Worm (Caenorhabditis elegans): ENCODE results near the gene R07E5.5.

The R07E5.5 gene

DNA sequence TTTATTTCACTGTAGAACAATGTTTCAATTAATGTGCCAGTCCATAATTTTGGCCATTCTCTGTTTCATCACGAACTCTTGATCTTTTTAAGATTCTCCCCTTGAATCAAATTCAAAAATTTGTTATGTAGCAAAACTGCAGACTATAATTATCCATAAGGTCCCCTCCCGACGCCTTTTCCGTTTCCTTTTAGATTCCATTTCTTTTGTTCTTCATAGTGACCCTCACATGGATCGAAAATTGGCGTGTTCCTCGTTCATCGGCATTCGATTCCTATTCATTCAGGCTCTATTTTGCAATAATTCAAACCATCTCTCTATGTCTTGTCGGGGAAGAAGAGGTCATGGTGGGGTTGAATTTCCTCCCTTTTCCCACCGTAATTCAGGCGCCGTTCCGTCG, 47.3 kb downstream of the R07E5.5 start:
- TF ChIP-seq sea-1 (GFP tag; conservative IDR thresholded peaks at IDR 0.05) (no peak), F13C5.2 (tag; optimal IDR thresholded peaks at IDR 0.05) (no peak), ama-1 (optimal IDR thresholded peaks at IDR 0.05) (no peak), flt-1 (GFP tag; IDR thresholded peaks at IDR 0.05) (no peak), B0310.2 (tag; optimal IDR thresholded peaks at IDR 0.05) (no peak), aly-1 (tag; optimal IDR thresholded peaks at IDR 0.05) (no peak), hnd-1 (tag; optimal IDR thresholded peaks at IDR 0.05) (no peak), ceh-36 (tag; optimal IDR thresholded peaks at IDR 0.05) (no peak), hmg-4 (GFP tag; optimal IDR thresholded peaks at IDR 0.05) (no peak), scrt-1 (GFP tag; IDR thresholded peaks at IDR 0.05) (no peak), pes-1 (GFP tag; IDR thresholded peaks at IDR 0.05) (no peak), tra-4 (tag; optimal IDR thresholded peaks at IDR 0.05) (no peak), tbx-11 (GFP tag; IDR thresholded peaks at IDR 0.05) (no peak), tbx-37 (GFP tag; conservative IDR thresholded peaks at IDR 0.05) (no peak), ets-7 (tag; optimal IDR thresholded peaks at IDR 0.05) (no peak), ceh-13 (GFP tag; optimal IDR thresholded peaks at IDR 0.05) (no peak)

DNA sequence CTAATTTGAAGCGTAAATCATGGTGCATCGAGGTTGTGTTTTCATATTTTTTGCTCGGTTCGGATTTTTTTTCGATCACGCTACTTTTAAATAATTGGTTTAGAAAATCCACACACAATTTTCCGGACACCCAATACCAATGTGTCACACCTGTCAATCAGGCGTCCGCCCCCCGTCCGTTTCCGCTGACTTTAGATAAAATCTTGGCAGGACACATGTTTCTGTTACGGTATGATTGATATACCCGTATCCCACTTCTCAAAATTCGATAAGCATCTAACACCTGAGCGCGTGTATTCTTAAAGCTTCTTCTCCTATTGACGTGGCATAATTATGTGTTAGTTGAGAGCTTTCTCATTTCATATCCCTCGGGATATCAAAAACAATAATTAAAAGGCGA, 50.8 kb downstream of the R07E5.5 start:
- TF ChIP-seq pes-1 (GFP tag; IDR thresholded peaks at IDR 0.05) (no peak), ceh-13 (GFP tag; optimal IDR thresholded peaks at IDR 0.05) (no peak), F13C5.2 (tag; optimal IDR thresholded peaks at IDR 0.05) (no peak), flt-1 (GFP tag; IDR thresholded peaks at IDR 0.05) (no peak), tbx-37 (GFP tag; conservative IDR thresholded peaks at IDR 0.05) (no peak), hnd-1 (tag; optimal IDR thresholded peaks at IDR 0.05) (no peak), ets-7 (tag; optimal IDR thresholded peaks at IDR 0.05) (no peak), ceh-36 (tag; optimal IDR thresholded peaks at IDR 0.05) (no peak), hmg-4 (GFP tag; optimal IDR thresholded peaks at IDR 0.05) (no peak), scrt-1 (GFP tag; IDR thresholded peaks at IDR 0.05) (no peak), sea-1 (GFP tag; conservative IDR thresholded peaks at IDR 0.05) (no peak), aly-1 (tag; optimal IDR thresholded peaks at IDR 0.05) (no peak), ama-1 (optimal IDR thresholded peaks at IDR 0.05) (no peak), hmbx-1 (tag; optimal IDR thresholded peaks at IDR 0.05) (no peak)

All from whole organism, early embryonic.